Worm (Caenorhabditis elegans): ENCODE results near the gene wdr-60.

- TF ChIP-seq dao-5 (tag; optimal IDR thresholded peaks at IDR 0.05) (no peak), him-1 (tag; optimal IDR thresholded peaks at IDR 0.05) (no peak)
Measured at ce11 chrIII:5036158-5036557, 49.1 kb downstream of the wdr-60 start, which contains the start of gene C45G9.6.

All from whole organism, L4/young adult.